Worm (Caenorhabditis elegans) whole organism, L3 larva: ENCODE results near the gene F59B8.1.

Source experiments
- ama-1 ChIP-seq: fragments of 150-350 bp; optimal IDR thresholded peaks from 2 replicates; lab custom pipeline; 2018
- ceh-28 ChIP-seq: fragments of 150-350 bp; optimal IDR thresholded peaks from 2 replicates; lab custom pipeline; 2014; ENCODE audit warnings: missing biosample characterization, missing genetic modification reagents, missing genetic modification characterization
- egl-27 ChIP-seq: sonication (generic microtip); optimal IDR thresholded peaks from 4 replicates; lab custom pipeline; 2017; ENCODE audit warnings: missing biosample characterization, missing genetic modification reagents, missing genetic modification characterization
- fkh-10 ChIP-seq: sonication (generic microtip); optimal IDR thresholded peaks from 2 replicates; lab custom pipeline; 2017; ENCODE audit warnings: missing biosample characterization, missing genetic modification reagents, missing genetic modification characterization
- nfya-1 ChIP-seq: sonication (generic microtip); optimal IDR thresholded peaks from 2 replicates; lab custom pipeline; 2017; ENCODE audit warnings: missing genetic modification characterization, mild to moderate bottlenecking, missing compliant biosample characterization, antibody characterized with exemption, moderate library complexity; ENCODE audit not compliant: insufficient read depth
- nhr-25 ChIP-seq: sonication (generic microtip); optimal IDR thresholded peaks from 2 replicates; lab custom pipeline; 2017; ENCODE audit warnings: missing biosample characterization, missing genetic modification characterization
- nhr-28 ChIP-seq: fragments of 150-350 bp; optimal IDR thresholded peaks from 2 replicates; lab custom pipeline; 2014; ENCODE audit warnings: missing biosample characterization, missing genetic modification characterization
- nhr-76 ChIP-seq: fragments of 150-350 bp; sonication (generic microtip); optimal IDR thresholded peaks from 5 replicates; lab custom pipeline; 2014; ENCODE audit warnings: missing biosample characterization, missing genetic modification characterization
- pha-4 ChIP-seq: fragments of 150-350 bp; optimal IDR thresholded peaks from 2 replicates; lab custom pipeline; 2014; ENCODE audit warnings: missing biosample characterization, missing genetic modification reagents, missing genetic modification characterization
- pqm-1 ChIP-seq: fragments of 150-350 bp; optimal IDR thresholded peaks from 2 replicates; lab custom pipeline; 2017; ENCODE audit warnings: missing biosample characterization, missing genetic modification characterization, inconsistent platforms
- skn-1 ChIP-seq: fragments of 150-350 bp; optimal IDR thresholded peaks from 2 replicates; lab custom pipeline; 2014; ENCODE audit warnings: missing biosample characterization, missing genetic modification characterization
- tbx-2 ChIP-seq: sonication (generic microtip); optimal IDR thresholded peaks from 2 replicates; lab custom pipeline; 2016; ENCODE audit warnings: mild to moderate bottlenecking, missing genetic modification characterization, missing compliant biosample characterization
- zag-1 ChIP-seq: fragments of 150-350 bp; optimal IDR thresholded peaks from 2 replicates; lab custom pipeline; 2014; ENCODE audit warnings: missing biosample characterization, missing genetic modification characterization

ce11 chrIV:9398512-9398911 lies 29.5 kb upstream of the F59B8.1 start, which contains the start of gene F56D5.2:
- no peak for TF ChIP-seq fkh-10
- TF ChIP-seq pha-4 = no peak
- TF ChIP-seq egl-27 (tag; lab: Kevin White, UChicago) = no peak
- TF ChIP-seq zag-1 (tag; lab: Kevin White, UChicago) = no peak
- TF ChIP-seq ama-1 (lab: Kevin White, UChicago) = no peak
- TF ChIP-seq ceh-28 (tag; lab: Kevin White, UChicago) = no peak
- no peak for TF ChIP-seq skn-1 (tag; lab: Kevin White, UChicago)
- no peak for TF ChIP-seq tbx-2
- no peak for TF ChIP-seq nfya-1 (tag; lab: Kevin White, UChicago)
- TF ChIP-seq nhr-25 (tag; lab: Kevin White, UChicago) = no peak
- no peak for TF ChIP-seq nhr-28 (tag; lab: Kevin White, UChicago)
- no peak for TF ChIP-seq pqm-1 (tag; lab: Kevin White, UChicago)
- no peak for TF ChIP-seq nhr-76 (tag; lab: Kevin White, UChicago)
